Worm (Caenorhabditis elegans): ENCODE data around the gene ect-2.

- TF ChIP-seq jun-1 (tag; optimal IDR thresholded peaks at IDR 0.05) (no peak), unc-130 (tag; optimal IDR thresholded peaks at IDR 0.05) (no peak), nhr-11 (tag; optimal IDR thresholded peaks at IDR 0.05) (no peak), pag-3 (tag; optimal IDR thresholded peaks at IDR 0.05; ENCODE audit: borderline replicate concordance, insufficient read depth) (no peak), mep-1 (tag; optimal IDR thresholded peaks at IDR 0.05) (no peak), xbp-1 (tag; optimal IDR thresholded peaks at IDR 0.05) (no peak), ceh-82 (tag; optimal IDR thresholded peaks at IDR 0.05) (peak in 1 of 3 experiments; percentile 30), nhr-28 (tag; optimal IDR thresholded peaks at IDR 0.05) (no peak), ama-1 (optimal IDR thresholded peaks at IDR 0.05) (no peak), nhr-90 (tag; optimal IDR thresholded peaks at IDR 0.05; ENCODE audit: poor library complexity) (no peak)
Observed at ce11 chrII:10761653-10762052, 22.1 kb downstream of the ect-2 start.

Data from whole organism, L1 larva.